Fruit fly (Drosophila melanogaster) Kc167 (cell line): Measurements from ENCODE around the gene ocn.

Experiments
- Myc ChIP-seq: fragments of >200 bp; optimal IDR thresholded peaks from 2 replicates; lab custom pipeline; 2017; ENCODE audit warnings: missing external identifiers
- Sin3A ChIP-seq: fragments of >200 bp; optimal IDR thresholded peaks from 2 replicates; lab custom pipeline; 2018; ENCODE audit warnings: missing external identifiers
- h ChIP-seq: fragments of >200 bp; optimal IDR thresholded peaks from 3 replicates; lab custom pipeline; 2018; ENCODE audit warnings: missing external identifiers
- insv ChIP-seq: fragments of >200 bp; optimal IDR thresholded peaks from 3 replicates; lab custom pipeline; 2018; ENCODE audit warnings: missing external identifiers
- psq ChIP-seq: fragments of >200 bp; optimal IDR thresholded peaks from 2 replicates; lab custom pipeline; 2017; ENCODE audit warnings: missing external identifiers
- ttk ChIP-seq: sonication (Bioruptor generic); optimal IDR thresholded peaks from 2 replicates; lab custom pipeline; 2017; ENCODE audit warnings: missing external identifiers

ocn gene

DNA sequence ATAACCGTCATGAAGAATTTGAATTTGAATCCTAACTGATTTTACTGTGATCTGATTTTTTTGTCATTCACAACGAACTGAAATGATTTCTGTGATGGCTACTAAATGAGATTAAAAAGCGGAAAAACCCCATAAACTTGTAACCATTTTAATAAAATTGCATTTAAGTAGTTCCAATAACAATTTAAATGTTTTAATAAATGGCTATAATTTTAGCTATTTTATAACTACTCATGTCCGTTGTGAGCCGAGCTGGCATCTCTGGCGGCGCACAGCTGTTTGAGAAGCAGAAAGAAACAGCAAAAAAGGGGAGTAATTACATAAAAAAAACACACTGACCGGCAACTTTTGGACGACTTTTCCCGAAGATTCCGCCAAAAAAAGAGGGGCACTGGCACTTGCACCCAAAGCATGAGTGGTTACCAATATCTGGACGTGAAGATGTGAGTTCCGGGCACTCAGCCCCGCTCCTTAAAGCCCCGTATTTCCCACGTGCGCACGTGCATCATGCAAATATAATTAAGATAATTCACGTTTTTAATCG is 19.1 kb upstream of the ocn start, which contains the start of the genes CG7950 and Rpp14a:
TSS of gene CG7950 (plus strand) at position 268 of the 544 bp plus-strand sequence.
TSS of gene Rpp14a (plus strand) at position 268 of the 544 bp plus-strand sequence.
- TF ChIP-seq psq (lab: Kevin White, UChicago) (no peak), Myc (lab: Kevin White, UChicago) (no peak)

DNA sequence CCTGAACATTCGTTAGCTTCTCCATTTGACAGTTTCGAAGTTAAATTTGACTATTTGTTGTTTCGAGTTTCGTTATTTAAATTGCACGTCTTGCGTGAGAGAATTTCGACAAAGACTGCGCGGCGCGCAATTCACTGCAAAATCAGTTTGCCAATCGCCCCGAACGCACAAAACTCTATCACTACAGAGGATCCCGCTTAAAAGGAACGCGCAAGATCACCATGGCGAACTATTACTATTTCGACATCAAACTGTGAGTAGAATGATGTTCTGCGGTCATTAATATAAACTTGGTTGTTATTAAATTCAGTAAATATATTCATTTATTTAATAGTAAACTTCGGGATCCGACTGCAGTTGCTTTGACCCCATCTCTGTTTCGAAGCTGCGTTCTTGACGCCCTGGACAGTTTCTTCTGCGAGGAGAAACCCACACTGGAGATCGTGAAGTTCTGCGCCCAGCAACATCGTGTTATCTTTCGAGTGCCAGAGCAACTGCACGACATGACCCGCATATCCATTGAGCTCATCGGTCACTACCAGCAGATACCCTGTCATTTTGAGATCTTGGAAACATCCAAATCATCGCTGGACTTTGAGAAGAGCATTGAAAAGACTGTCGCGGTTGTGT is 18.5 kb upstream of the ocn start, which contains the start of the genes Rpp14b and spn-A:
TSS of gene Rpp14b (plus strand) at position 43 of the 630 bp plus-strand sequence.
TSS of gene spn-A (minus strand) at position 123 of the 630 bp plus-strand sequence.
- no peak for TF ChIP-seq Sin3A (lab: Kevin White, UChicago)
- TF ChIP-seq h (lab: Kevin White, UChicago), result peak; percentile 26
- peak; percentile 11 for TF ChIP-seq insv (lab: Kevin White, UChicago)

DNA sequence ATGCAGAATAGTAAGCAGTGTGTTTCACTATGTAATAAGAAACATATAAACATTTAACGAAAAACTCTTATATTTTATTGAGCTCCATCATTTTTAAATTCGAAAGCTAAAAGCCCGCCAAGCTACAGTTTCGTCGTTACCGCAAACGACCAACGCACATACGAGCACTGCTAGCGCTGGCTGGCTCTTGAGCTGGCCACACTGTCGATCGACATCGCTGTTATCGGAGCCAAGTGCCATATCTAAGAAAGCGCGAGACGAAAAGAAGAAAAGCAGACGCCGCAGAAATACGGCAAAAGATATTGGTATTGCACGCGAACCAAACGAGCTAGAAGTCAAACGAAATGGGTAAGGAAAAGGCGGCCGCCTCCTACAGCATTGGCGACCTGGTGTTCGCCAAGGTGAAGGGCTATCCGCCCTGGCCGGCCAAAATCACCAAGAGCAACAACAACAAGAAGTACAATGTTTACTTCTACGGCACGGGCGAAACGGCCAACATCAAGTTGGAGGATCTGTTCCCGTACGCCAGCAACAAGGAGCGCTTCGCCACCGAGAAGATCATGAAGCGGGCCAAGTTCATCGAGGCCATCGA is 15.0 kb upstream of the ocn start, which contains the start of gene Jasper:
TSS of gene Jasper (plus strand) at position 60 of the 592 bp plus-strand sequence.
- no peak for TF ChIP-seq Myc (lab: Kevin White, UChicago)
- TF ChIP-seq psq (lab: Kevin White, UChicago), result no peak
- TF ChIP-seq h (lab: Kevin White, UChicago), result no peak
- TF ChIP-seq insv (lab: Kevin White, UChicago), result no peak
- no peak for TF ChIP-seq ttk (lab: Kevin White, UChicago)
- TF ChIP-seq Sin3A (lab: Kevin White, UChicago), result no peak

DNA sequence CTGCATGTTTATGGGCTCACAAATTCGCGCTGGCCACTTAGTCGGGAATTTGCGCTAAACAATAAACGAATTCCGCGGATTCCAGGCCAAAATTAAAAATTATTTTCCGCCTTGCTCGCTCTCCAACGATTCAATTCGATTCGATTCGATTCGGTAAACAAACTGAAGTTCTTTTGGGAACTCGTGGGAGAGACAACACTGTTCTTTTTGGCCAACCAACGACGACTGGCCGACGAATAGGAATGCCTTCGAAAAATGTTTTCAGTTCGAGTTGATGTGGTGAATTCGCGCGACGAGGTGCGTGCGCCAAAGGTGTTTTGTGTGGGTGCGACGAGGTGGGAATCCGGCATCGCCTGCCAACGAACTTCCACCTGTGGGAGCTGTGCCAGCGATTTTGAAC is 14.4 kb upstream of the ocn start, which contains the start of gene CG15528:
TSS of gene CG15528 (minus strand) at position 180 of the 400 bp plus-strand sequence.
- TF ChIP-seq h (lab: Kevin White, UChicago) (no peak), insv (lab: Kevin White, UChicago) (no peak), ttk (lab: Kevin White, UChicago) (no peak), psq (lab: Kevin White, UChicago) (no peak), Sin3A (lab: Kevin White, UChicago) (no peak), Myc (lab: Kevin White, UChicago) (no peak)

DNA sequence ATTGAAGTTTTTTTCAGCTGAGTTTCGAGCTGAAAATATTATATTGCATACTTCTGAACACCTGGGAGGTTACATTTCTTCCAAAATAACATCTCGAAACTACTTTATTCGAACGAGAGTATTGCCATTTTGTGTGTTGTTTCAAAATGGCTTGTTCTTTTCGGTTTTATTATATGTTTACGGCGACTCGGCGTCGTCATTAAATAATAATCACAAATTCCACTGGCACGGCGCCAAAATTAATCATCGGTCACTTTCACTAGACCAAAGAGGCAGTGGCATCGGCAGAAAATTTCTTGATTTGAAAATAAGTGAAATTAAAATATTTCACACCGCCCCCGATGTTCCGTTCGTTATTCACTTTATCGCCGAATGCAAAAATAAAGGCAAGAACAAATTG is 12.9 kb upstream of the ocn start:
- TF ChIP-seq ttk (lab: Kevin White, UChicago), result no peak

DNA sequence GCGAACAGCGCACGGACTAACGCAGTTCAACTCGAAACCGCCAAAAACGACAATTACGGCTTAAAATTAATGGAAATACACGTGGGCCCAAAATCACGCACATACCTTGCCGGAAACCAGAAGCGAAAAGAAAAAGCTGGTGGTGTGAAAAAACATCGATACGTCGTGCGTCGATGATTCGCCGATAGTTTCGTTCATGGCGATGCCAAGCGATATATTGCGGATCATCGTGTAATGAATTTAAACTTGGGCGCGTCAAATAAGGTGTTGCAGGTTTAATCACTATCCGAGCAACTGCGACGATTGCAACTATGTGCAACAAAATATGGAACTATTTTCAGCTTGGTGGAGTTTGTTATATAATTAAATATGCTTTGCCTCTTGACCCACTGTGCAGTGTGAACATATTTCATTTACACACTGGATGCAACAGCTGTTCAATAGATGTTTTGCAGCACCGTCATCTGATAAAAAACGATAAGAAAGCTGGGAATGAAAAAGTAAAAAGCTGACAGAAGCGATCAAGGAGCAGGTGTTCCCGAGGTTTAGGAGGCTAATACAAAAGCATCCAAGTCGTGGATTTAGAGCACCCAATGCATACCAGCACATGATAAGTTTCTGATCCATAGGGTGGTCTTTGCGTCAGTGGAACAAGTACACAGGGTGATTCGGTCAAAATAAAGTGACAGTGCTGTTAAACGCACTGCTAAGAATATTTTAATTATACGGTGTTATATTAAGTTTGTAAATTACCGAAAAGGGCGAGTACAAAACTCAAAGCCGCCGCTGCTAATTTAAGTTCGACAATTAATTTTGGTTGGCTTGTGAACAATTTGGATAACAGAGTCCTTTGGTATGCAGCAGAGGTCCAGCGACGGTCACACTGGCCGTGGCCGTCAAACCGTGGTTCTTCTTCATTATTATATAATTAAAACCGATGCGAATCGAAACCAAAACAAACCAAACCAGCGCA is 8.8 kb upstream of the ocn start, which contains the start of the genes RpL32 and CG7943:
TSS of gene RpL32 (minus strand) at position 133 of the 973 bp plus-strand sequence.
TSS of gene CG7943 (plus strand) at position 442 of the 973 bp plus-strand sequence.
- no peak for TF ChIP-seq Myc (lab: Kevin White, UChicago)
- TF ChIP-seq insv (lab: Kevin White, UChicago), result no peak
- no peak for TF ChIP-seq Sin3A (lab: Kevin White, UChicago)
- TF ChIP-seq psq (lab: Kevin White, UChicago), result no peak
- TF ChIP-seq h (lab: Kevin White, UChicago), result no peak
- TF ChIP-seq ttk (lab: Kevin White, UChicago), result no peak

DNA sequence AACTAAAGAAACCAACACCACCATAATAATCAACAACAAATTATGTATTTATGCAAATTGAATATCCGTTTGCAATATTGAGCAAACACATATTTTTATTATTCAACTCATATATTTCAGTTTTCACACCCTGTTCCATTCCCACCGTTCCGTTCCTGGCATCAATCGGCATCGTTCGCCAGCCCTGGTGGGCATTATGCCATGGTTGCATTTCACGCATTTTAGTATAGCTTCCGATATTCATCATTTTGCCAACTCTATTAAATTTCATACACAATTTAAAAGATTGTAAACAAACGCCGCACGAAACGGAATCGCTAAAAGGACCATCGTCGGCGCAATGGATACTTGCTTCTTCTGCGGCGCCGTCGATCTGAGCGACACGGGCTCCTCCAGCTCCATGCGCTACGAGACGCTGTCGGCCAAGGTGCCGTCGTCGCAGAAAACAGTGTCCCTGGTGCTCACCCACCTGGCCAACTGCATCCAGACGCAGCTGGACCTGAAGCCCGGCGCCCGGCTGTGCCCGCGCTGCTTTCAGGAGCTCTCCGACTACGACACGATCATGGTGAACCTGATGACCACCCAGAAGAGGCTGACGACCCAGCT is 5.7 kb upstream of the ocn start, which contains the start of gene Sry-delta:
TSS of gene Sry-delta (plus strand) at position 203 of the 606 bp plus-strand sequence.
- TF ChIP-seq ttk (lab: Kevin White, UChicago) (no peak), h (lab: Kevin White, UChicago) (no peak), Myc (lab: Kevin White, UChicago) (no peak), insv (lab: Kevin White, UChicago) (no peak)

DNA sequence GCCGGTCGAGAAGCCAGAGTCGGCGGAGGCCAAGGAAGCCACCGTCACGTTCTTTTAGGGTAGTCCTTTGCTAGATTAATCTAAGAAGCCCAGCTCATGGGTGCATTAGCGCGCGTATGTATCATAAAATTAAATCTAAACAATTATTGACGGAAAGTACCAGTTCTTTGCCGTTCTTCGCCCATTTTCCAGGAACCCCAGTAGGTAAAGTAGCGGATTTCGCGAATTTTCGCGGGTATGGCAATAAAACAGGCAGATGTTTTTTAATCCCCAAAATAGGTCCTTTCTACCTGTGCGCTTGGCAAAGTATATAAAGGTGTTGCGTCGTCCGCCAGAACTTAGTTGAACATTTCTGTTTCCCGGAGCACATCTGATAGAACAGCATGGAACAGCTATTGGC is 3.3 kb upstream of the ocn start:
- TF ChIP-seq insv (lab: Kevin White, UChicago) (no peak), Myc (lab: Kevin White, UChicago) (no peak), psq (lab: Kevin White, UChicago) (no peak), ttk (lab: Kevin White, UChicago) (no peak), Sin3A (lab: Kevin White, UChicago) (no peak), h (lab: Kevin White, UChicago) (no peak)

DNA sequence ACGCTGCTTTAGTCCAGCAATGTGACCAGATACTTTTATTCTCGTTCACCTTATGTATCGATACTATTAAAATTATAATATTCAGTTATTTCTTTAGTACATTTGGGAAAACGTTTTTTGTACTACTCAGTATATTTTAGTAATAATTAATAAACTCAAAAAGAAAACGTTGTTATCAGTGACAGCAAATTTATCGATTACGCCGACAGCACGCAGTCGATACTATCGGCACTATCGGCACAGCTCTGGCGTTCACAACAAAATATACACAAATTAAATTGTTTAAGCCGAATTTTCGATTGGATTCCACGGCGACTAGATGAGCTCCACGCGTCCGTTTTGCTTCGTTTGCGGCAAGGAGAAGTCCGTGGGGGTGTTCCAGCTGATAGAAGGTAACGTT is 2.0 kb upstream of the ocn start, which contains the start of the genes janA, Sry-alpha and Sry-beta:
TSS of gene janA (minus strand) at position 40 of the 400 bp plus-strand sequence.
TSS of gene Sry-alpha (plus strand) at position 226 of the 400 bp plus-strand sequence.
TSS of gene Sry-beta (plus strand) at position 226 of the 400 bp plus-strand sequence.
- TF ChIP-seq h (lab: Kevin White, UChicago) (no peak), insv (lab: Kevin White, UChicago) (no peak), Myc (lab: Kevin White, UChicago) (no peak), ttk (lab: Kevin White, UChicago) (no peak), Sin3A (lab: Kevin White, UChicago) (no peak), psq (lab: Kevin White, UChicago) (no peak)

DNA sequence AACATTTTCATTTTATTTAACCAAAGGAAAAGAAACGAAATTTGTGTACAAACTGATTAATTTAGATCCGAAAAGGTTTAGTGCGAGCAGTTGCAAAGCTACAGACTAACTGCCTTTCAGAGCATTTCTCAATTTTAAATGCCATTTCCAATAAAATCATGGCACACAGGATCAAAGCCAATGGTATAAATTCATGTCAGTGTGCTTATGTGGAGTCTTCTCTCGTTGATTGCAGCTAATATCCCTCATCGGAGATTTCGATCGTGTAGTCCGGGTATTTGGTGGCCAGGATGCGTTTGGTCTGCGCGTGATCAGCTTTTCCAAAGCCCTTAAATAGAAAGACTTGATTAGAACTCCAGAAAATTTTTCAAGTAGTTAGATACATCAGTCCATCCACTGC is 1.1 kb upstream of the ocn start, which contains the start of gene janB:
TSS of gene janB (minus strand) at position 101 of the 400 bp plus-strand sequence.
- TF ChIP-seq h (lab: Kevin White, UChicago) (no peak), psq (lab: Kevin White, UChicago) (no peak), insv (lab: Kevin White, UChicago) (no peak), ttk (lab: Kevin White, UChicago) (no peak), Sin3A (lab: Kevin White, UChicago) (no peak), Myc (lab: Kevin White, UChicago) (no peak)
